Fruit fly (Drosophila melanogaster): Measurements from ENCODE around the gene Or10a.
A peak's percentile ranks its signal among the peaks of the same experiment; 100 is the strongest.

- TF ChIP-seq CG11902 (GFP tag; optimal IDR thresholded peaks at IDR 0.05) (no peak), Sox14 (GFP tag; optimal IDR thresholded peaks at IDR 0.05) (no peak), CG32006 (GFP tag; optimal IDR thresholded peaks at IDR 0.05) (peak; percentile 59), fkh (GFP tag; optimal IDR thresholded peaks at IDR 0.05) (no peak), pdm3 (GFP tag; optimal IDR thresholded peaks at IDR 0.05) (peak; percentile 60), topi (GFP tag; optimal IDR thresholded peaks at IDR 0.05) (peak; percentile 40), esn (GFP tag; optimal IDR thresholded peaks at IDR 0.05) (peak; percentile 8), dsx (GFP tag; optimal IDR thresholded peaks at IDR 0.05; ENCODE audit: poor library complexity, severe bottlenecking) (no peak), Lpt (GFP tag; optimal IDR thresholded peaks at IDR 0.05) (peak; percentile 44), CG3919 (GFP tag; optimal IDR thresholded peaks at IDR 0.05) (peak; percentile 6), OdsH (GFP tag; optimal IDR thresholded peaks at IDR 0.05) (peak; percentile 66)
Observed at dm6 chrX:11451027-11451572, 33.9 kb upstream of the Or10a start.

All from whole organism, prepupa.